Fruit fly (Drosophila melanogaster) whole organism, embryonic: ENCODE results near the gene tral.

Experiments used
- Antp ChIP-seq: fragments of 200-800 bp; sonication (Bioruptor generic); optimal IDR thresholded peaks from 3 replicates; lab custom pipeline; 2016; ENCODE audit warnings: missing biosample characterization, missing genetic modification characterization
- CG10321 ChIP-seq: fragments of 200-800 bp; sonication (Bioruptor generic); IDR thresholded peaks from 2 replicates; pipeline ENCODE4 v1.3.6; 2022; ENCODE audit warnings: missing biosample characterization, missing genetic modification characterization
- CG10462 ChIP-seq: fragments of 200-800 bp; sonication (Bioruptor generic); optimal IDR thresholded peaks from 2 replicates; lab custom pipeline; 2016; ENCODE audit warnings: missing biosample characterization, missing genetic modification characterization
- CG10565 ChIP-seq: fragments of 200-800 bp; sonication (Bioruptor generic); optimal IDR thresholded peaks from 3 replicates; lab custom pipeline; 2016; ENCODE audit warnings: missing biosample characterization, mild to moderate bottlenecking, missing genetic modification characterization
- CG10654 ChIP-seq: fragments of 200-800 bp; sonication (Bioruptor generic); optimal IDR thresholded peaks from 2 replicates; lab custom pipeline; 2016; ENCODE audit warnings: missing biosample characterization, missing genetic modification characterization
- CG11398 ChIP-seq: fragments of 200-800 bp; sonication (Bioruptor generic); optimal IDR thresholded peaks from 2 replicates; lab custom pipeline; 2016; ENCODE audit warnings: missing biosample characterization, missing genetic modification characterization
- CG12071 ChIP-seq: fragments of 200-800 bp; sonication (Bioruptor generic); optimal IDR thresholded peaks from 3 replicates; lab custom pipeline; 2018; ENCODE audit warnings: missing biosample characterization, mild to moderate bottlenecking, missing genetic modification characterization
- CG13424 ChIP-seq: fragments of 200-800 bp; sonication (Bioruptor generic); optimal IDR thresholded peaks from 2 replicates; lab custom pipeline; 2019; ENCODE audit warnings: missing biosample characterization, mild to moderate bottlenecking, missing genetic modification characterization, moderate library complexity
- CG14050 ChIP-seq: fragments of 200-800 bp; sonication (Bioruptor generic); IDR thresholded peaks from 3 replicates; pipeline ENCODE4 v1.3.6; 2022; ENCODE audit warnings: missing biosample characterization, missing genetic modification characterization
- CG14441 ChIP-seq: fragments of 200-800 bp; sonication (Bioruptor generic); IDR thresholded peaks from 2 replicates; pipeline ENCODE4 v1.3.6; 2022; ENCODE audit warnings: missing biosample characterization, missing genetic modification characterization
- CG1529 ChIP-seq: fragments of 200-800 bp; sonication (Bioruptor generic); optimal IDR thresholded peaks from 3 replicates; lab custom pipeline; 2018; ENCODE audit warnings: missing biosample characterization, missing genetic modification characterization
- CG15601 ChIP-seq: fragments of 200-800 bp; sonication (Bioruptor generic); optimal IDR thresholded peaks from 3 replicates; lab custom pipeline; 2019; ENCODE audit warnings: missing biosample characterization, mild to moderate bottlenecking, missing genetic modification characterization, moderate library complexity
- CG17802 ChIP-seq: fragments of 200-800 bp; sonication (Bioruptor generic); optimal IDR thresholded peaks from 2 replicates; lab custom pipeline; 2018; ENCODE audit warnings: missing biosample characterization, mild to moderate bottlenecking, missing genetic modification characterization, moderate library complexity
- CG17912 ChIP-seq: fragments of 200-800 bp; sonication (Bioruptor generic); optimal IDR thresholded peaks from 2 replicates; lab custom pipeline; 2018; ENCODE audit warnings: missing biosample characterization, mild to moderate bottlenecking, missing genetic modification characterization
- CG18476 ChIP-seq: fragments of 200-800 bp; sonication (Bioruptor generic); optimal IDR thresholded peaks from 2 replicates; lab custom pipeline; 2016; ENCODE audit warnings: missing biosample characterization, mild to moderate bottlenecking, missing genetic modification characterization
- CG32767 ChIP-seq: fragments of 200-800 bp; sonication (Bioruptor generic); IDR thresholded peaks from 2 replicates; pipeline ENCODE4 v1.3.6; 2022; ENCODE audit warnings: missing biosample characterization, missing genetic modification characterization
- CG3281 ChIP-seq: fragments of 200-800 bp; sonication (Bioruptor generic); optimal IDR thresholded peaks from 3 replicates; lab custom pipeline; 2017; ENCODE audit warnings: missing biosample characterization, mild to moderate bottlenecking, missing genetic modification characterization
- CG3838 ChIP-seq: fragments of 200-800 bp; sonication (Bioruptor generic); optimal IDR thresholded peaks from 3 replicates; lab custom pipeline; 2016; ENCODE audit warnings: missing biosample characterization, missing genetic modification characterization
- CG4820 ChIP-seq: fragments of 200-800 bp; sonication (Bioruptor generic); optimal IDR thresholded peaks from 3 replicates; lab custom pipeline; 2016; ENCODE audit warnings: missing biosample characterization, missing genetic modification characterization
- CG4854 ChIP-seq: fragments of 200-800 bp; sonication (Bioruptor generic); optimal IDR thresholded peaks from 2 replicates; lab custom pipeline; 2016; ENCODE audit warnings: missing biosample characterization, missing genetic modification characterization, inconsistent platforms
- CG6654 ChIP-seq: fragments of 200-800 bp; sonication (Bioruptor generic); optimal IDR thresholded peaks from 2 replicates; lab custom pipeline; 2017; ENCODE audit warnings: missing biosample characterization, mild to moderate bottlenecking, missing genetic modification characterization
- CG7271 ChIP-seq: fragments of 200-800 bp; sonication (Bioruptor generic); optimal IDR thresholded peaks from 2 replicates; lab custom pipeline; 2018; ENCODE audit warnings: missing biosample characterization, mild to moderate bottlenecking, missing genetic modification characterization, moderate library complexity
- CG8290 ChIP-seq, 3 experiments: fragments of 200-800 bp; sonication (Bioruptor generic); optimal IDR thresholded peaks; 2 replicates each; lab custom pipeline; 2016 to 2019; ENCODE audit warnings: missing biosample characterization in 3 of 3, missing genetic modification characterization in 3 of 3, mild to moderate bottlenecking in 2 of 3, moderate library complexity in 1 of 3
- CG9817 ChIP-seq: fragments of 200-800 bp; sonication (Bioruptor generic); optimal IDR thresholded peaks from 2 replicates; lab custom pipeline; 2018; ENCODE audit warnings: missing biosample characterization, mild to moderate bottlenecking, missing genetic modification characterization, moderate library complexity
- CHES-1-like ChIP-seq: fragments of 200-800 bp; sonication (Bioruptor generic); optimal IDR thresholded peaks from 2 replicates; lab custom pipeline; 2016; ENCODE audit warnings: missing biosample characterization, missing genetic modification characterization
- Camta ChIP-seq: fragments of 200-800 bp; sonication (Bioruptor generic); optimal IDR thresholded peaks from 2 replicates; lab custom pipeline; 2016; ENCODE audit warnings: missing biosample characterization, missing genetic modification characterization
- Chrac-16 ChIP-seq: fragments of 200-800 bp; sonication (Bioruptor generic); optimal IDR thresholded peaks from 3 replicates; lab custom pipeline; 2016; ENCODE audit warnings: missing biosample characterization, missing genetic modification characterization
- Doc3 ChIP-seq: fragments of 200-800 bp; sonication (Bioruptor generic); IDR thresholded peaks from 3 replicates; pipeline ENCODE4 v1.3.6; 2022; ENCODE audit warnings: missing biosample characterization, missing genetic modification characterization; ENCODE audit not compliant: partially characterized antibody
- Gsc ChIP-seq: fragments of 200-800 bp; sonication (Bioruptor generic); IDR thresholded peaks from 2 replicates; pipeline ENCODE4 v1.3.6; 2022; ENCODE audit warnings: missing biosample characterization, missing genetic modification characterization
- Hmr ChIP-seq: fragments of 200-800 bp; sonication (Bioruptor generic); optimal IDR thresholded peaks from 3 replicates; lab custom pipeline; 2017; ENCODE audit warnings: mild to moderate bottlenecking, missing biosample characterization, missing genetic modification reagents, missing genetic modification characterization
- Hsf ChIP-seq: fragments of 200-800 bp; sonication (Bioruptor generic); optimal IDR thresholded peaks from 3 replicates; lab custom pipeline; 2016; ENCODE audit warnings: missing biosample characterization, missing genetic modification characterization
- Opbp ChIP-seq: fragments of 200-800 bp; sonication (Bioruptor generic); IDR thresholded peaks from 3 replicates; pipeline ENCODE4 v1.3.6; 2022; ENCODE audit warnings: missing biosample characterization, missing genetic modification characterization; ENCODE audit not compliant: partially characterized antibody
- Spps ChIP-seq: fragments of 200-800 bp; sonication (Bioruptor generic); optimal IDR thresholded peaks from 2 replicates; lab custom pipeline; 2018; ENCODE audit warnings: missing biosample characterization, mild to moderate bottlenecking, missing genetic modification characterization
- Ssrp ChIP-seq: fragments of 200-800 bp; sonication (Bioruptor generic); optimal IDR thresholded peaks from 2 replicates; lab custom pipeline; 2018; ENCODE audit warnings: missing biosample characterization, mild to moderate bottlenecking, missing genetic modification characterization, moderate library complexity
- Vsx1 ChIP-seq: fragments of 200-800 bp; sonication (Bioruptor generic); optimal IDR thresholded peaks from 2 replicates; lab custom pipeline; 2017; ENCODE audit warnings: missing biosample characterization, mild to moderate bottlenecking, missing genetic modification characterization, missing genetic modification reagents
- Xbp1 ChIP-seq: fragments of 200-800 bp; sonication (Bioruptor generic); optimal IDR thresholded peaks from 3 replicates; lab custom pipeline; 2016; ENCODE audit warnings: missing biosample characterization, mild to moderate bottlenecking, missing genetic modification characterization
- danr ChIP-seq: fragments of 200-800 bp; sonication (Bioruptor generic); IDR thresholded peaks from 2 replicates; pipeline ENCODE4 v1.3.6; 2022; ENCODE audit warnings: missing biosample characterization, missing genetic modification characterization
- dati ChIP-seq: fragments of 200-800 bp; sonication (Bioruptor generic); IDR thresholded peaks from 2 replicates; pipeline ENCODE4 v1.3.6; 2022; ENCODE audit warnings: missing biosample characterization, missing genetic modification characterization
- dimm ChIP-seq: fragments of 200-800 bp; sonication (Bioruptor generic); IDR thresholded peaks from 2 replicates; pipeline ENCODE4 v1.3.6; 2022; ENCODE audit warnings: missing biosample characterization, missing genetic modification characterization
- insv ChIP-seq, 2 experiments: fragments of 200-800 bp; sonication (Bioruptor generic); optimal IDR thresholded peaks; 3 replicates each; lab custom pipeline; 2016 to 2018; ENCODE audit warnings: missing biosample characterization in 2 of 2, missing genetic modification characterization in 2 of 2
- inv ChIP-seq: fragments of 200-800 bp; sonication (Bioruptor generic); IDR thresholded peaks from 2 replicates; pipeline ENCODE4 v1.3.6; 2022; ENCODE audit warnings: missing biosample characterization, missing genetic modification characterization; ENCODE audit not compliant: partially characterized antibody
- jigr1 ChIP-seq: fragments of 200-800 bp; sonication (Bioruptor generic); IDR thresholded peaks from 3 replicates; pipeline ENCODE4 v1.3.6; 2022; ENCODE audit warnings: missing biosample characterization, missing genetic modification characterization
- lmd ChIP-seq: fragments of 200-800 bp; sonication (Bioruptor generic); IDR thresholded peaks from 2 replicates; pipeline ENCODE4 v1.3.6; 2022; ENCODE audit warnings: missing biosample characterization, missing genetic modification characterization
- oc ChIP-seq: fragments of 200-800 bp; sonication (Bioruptor generic); optimal IDR thresholded peaks from 2 replicates; lab custom pipeline; 2018; ENCODE audit warnings: missing biosample characterization, mild to moderate bottlenecking, missing genetic modification characterization, moderate library complexity
- sob ChIP-seq: fragments of 200-800 bp; sonication (Bioruptor generic); IDR thresholded peaks from 2 replicates; pipeline ENCODE4 v1.3.6; 2022; ENCODE audit warnings: missing biosample characterization, missing genetic modification characterization
- twi ChIP-seq: fragments of 200-800 bp; optimal IDR thresholded peaks from 2 replicates; lab custom pipeline; 2019; ENCODE audit warnings: missing biosample characterization, mild to moderate bottlenecking, missing genetic modification characterization, moderate library complexity
- usp ChIP-seq: fragments of >200 bp; optimal IDR thresholded peaks from 2 replicates; lab custom pipeline; 2017; ENCODE audit warnings: missing biosample characterization, missing genetic modification characterization
- vnd ChIP-seq: fragments of 200-800 bp; sonication (Bioruptor generic); IDR thresholded peaks from 3 replicates; pipeline ENCODE4 v1.3.6; 2022; ENCODE audit warnings: missing biosample characterization, missing genetic modification characterization; ENCODE audit not compliant: partially characterized antibody
- wor ChIP-seq: fragments of 200-800 bp; sonication (Bioruptor generic); IDR thresholded peaks from 2 replicates; pipeline ENCODE4 v1.3.6; 2022; ENCODE audit warnings: missing biosample characterization, missing genetic modification characterization
- yki ChIP-seq: fragments of >200 bp; optimal IDR thresholded peaks from 3 replicates; lab custom pipeline; 2018

Gene tral

DNA sequence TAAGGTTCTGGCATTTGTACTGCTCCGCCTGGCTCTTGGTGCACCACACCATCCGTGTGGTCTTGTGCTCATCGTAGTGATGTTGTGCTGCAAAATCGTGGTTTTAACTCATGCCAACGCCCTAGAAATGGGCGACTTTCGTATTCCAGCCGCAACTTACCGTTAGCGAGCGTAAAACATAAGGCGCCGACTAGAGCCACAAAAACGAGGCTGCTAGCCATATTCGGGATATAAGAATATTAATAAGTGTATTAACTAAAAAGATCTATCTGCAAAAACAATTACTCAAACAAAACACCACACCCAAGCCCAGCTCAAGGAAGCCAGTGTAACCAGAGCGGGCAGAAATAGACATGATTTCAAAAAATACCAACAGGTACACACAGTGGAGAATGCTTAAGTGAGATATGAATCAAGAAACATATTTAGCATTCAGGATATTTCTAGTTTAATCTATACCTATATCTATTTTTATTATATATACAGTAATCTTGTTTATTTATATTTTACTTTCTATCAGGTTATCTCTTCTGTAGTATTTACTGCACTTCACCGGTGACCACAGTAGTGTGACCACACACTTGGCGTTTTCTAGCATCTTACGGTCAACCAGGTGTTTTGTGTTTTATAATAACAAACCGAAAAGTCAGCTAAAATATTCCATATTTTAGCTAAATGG, 18.7 kb downstream of the tral start, which contains the start of the genes Tsf2 and CG34242 (continued):
- peak; percentile 94 for TF ChIP-seq sob (GFP tag; lab: Robert Waterston, UW)
- TF ChIP-seq CG12071 (GFP tag; lab: Kevin White, UChicago) = no peak
- TF ChIP-seq CG1529 (GFP tag; lab: Kevin White, UChicago) = no peak
- TF ChIP-seq twi (tag; lab: Kevin White, UChicago) = peak; percentile 25
- peak; percentile 71 for TF ChIP-seq CG3281
- TF ChIP-seq Gsc = peak; percentile 63; the same call in 1 of the 2 replicates
- TF ChIP-seq CG15601 = peak; percentile 22
- no peak for TF ChIP-seq wor (GFP tag; lab: Robert Waterston, UW)
- TF ChIP-seq CHES-1-like = no peak
- TF ChIP-seq CG3838 = no peak
- TF ChIP-seq Spps (tag; lab: Kevin White, UChicago) = peak; percentile 29
- no peak for TF ChIP-seq Camta (GFP tag; lab: Kevin White, UChicago)
- peak; percentile 42 for TF ChIP-seq CG17802 (tag; lab: Kevin White, UChicago)
- TF ChIP-seq Antp (GFP tag; lab: Kevin White, UChicago) = no peak
- TF ChIP-seq usp (GFP tag; lab: Kevin White, UChicago) = no peak
- TF ChIP-seq CG11398 (GFP tag; lab: Kevin White, UChicago) = no peak
- no peak for TF ChIP-seq vnd (GFP tag; lab: Robert Waterston, UW)
- no peak for TF ChIP-seq Vsx1 (GFP tag; lab: Kevin White, UChicago)
- TF ChIP-seq dimm (GFP tag; lab: Robert Waterston, UW) = peak; percentile 87
- peak; percentile 86 for TF ChIP-seq CG4820 (GFP tag; lab: Kevin White, UChicago)
- TF ChIP-seq CG10654 (GFP tag; lab: Kevin White, UChicago) = peak; percentile 81
- TF ChIP-seq CG18476 = no peak
- TF ChIP-seq CG6654 (GFP tag; lab: Kevin White, UChicago) = peak; percentile 49
- TF ChIP-seq CG10565 (GFP tag; lab: Kevin White, UChicago) = no peak
- TF ChIP-seq Hsf (GFP tag; lab: Kevin White, UChicago) = no peak
- peak; percentile 95 for TF ChIP-seq lmd (GFP tag; lab: Robert Waterston, UW)
- TF ChIP-seq CG14441 (GFP tag; lab: Robert Waterston, UW) = peak; percentile 92
- no peak for TF ChIP-seq yki (lab: Kevin White, UChicago)
- TF ChIP-seq CG32767 (GFP tag; lab: Robert Waterston, UW) = no peak
- no peak for TF ChIP-seq Chrac-16 (GFP tag; lab: Kevin White, UChicago)
- TF ChIP-seq CG10321 (GFP tag; lab: Robert Waterston, UW) = no peak
- TF ChIP-seq CG8290 (GFP tag; optimal IDR thresholded peaks at IDR 0.05; lab: Kevin White, UChicago) = no peak
- TF ChIP-seq CG8290 (tag; optimal IDR thresholded peaks at IDR 0.05; lab: Kevin White, UChicago) = no peak
- TF ChIP-seq CG4854 (GFP tag; lab: Kevin White, UChicago) = peak; percentile 18
- TF ChIP-seq danr (GFP tag; lab: Robert Waterston, UW) = peak; percentile 78
- TF ChIP-seq Opbp (GFP tag; lab: Robert Waterston, UW) = no peak
- TF ChIP-seq Xbp1 (GFP tag; lab: Kevin White, UChicago) = no peak
- no peak for TF ChIP-seq CG17912 (GFP tag; lab: Kevin White, UChicago)
- no peak for TF ChIP-seq inv
- no peak for TF ChIP-seq CG14050 (GFP tag; lab: Robert Waterston, UW)
- TF ChIP-seq Doc3 (GFP tag; lab: Robert Waterston, UW) = no peak
- TF ChIP-seq CG9817 (tag; lab: Kevin White, UChicago) = peak; percentile 58
- TF ChIP-seq Hmr = no peak
- peak; percentile 59; the same call in 2 of the 3 replicates for TF ChIP-seq jigr1 (GFP tag; lab: Robert Waterston, UW)
- TF ChIP-seq CG13424 (tag; lab: Kevin White, UChicago) = peak; percentile 8
- TF ChIP-seq dati = no peak
- peak; percentile 76 for TF ChIP-seq CG7271 (tag; lab: Kevin White, UChicago)
- no peak for TF ChIP-seq oc (tag; lab: Kevin White, UChicago)
- no peak for TF ChIP-seq CG10462
- TF ChIP-seq Ssrp (tag; lab: Kevin White, UChicago) = peak; percentile 21
- no peak for TF ChIP-seq insv (GFP tag; optimal IDR thresholded peaks at IDR 0.05; lab: Kevin White, UChicago)
